Fruit fly (Drosophila melanogaster): Measurements from ENCODE around the gene beat-IIb.

DNA sequence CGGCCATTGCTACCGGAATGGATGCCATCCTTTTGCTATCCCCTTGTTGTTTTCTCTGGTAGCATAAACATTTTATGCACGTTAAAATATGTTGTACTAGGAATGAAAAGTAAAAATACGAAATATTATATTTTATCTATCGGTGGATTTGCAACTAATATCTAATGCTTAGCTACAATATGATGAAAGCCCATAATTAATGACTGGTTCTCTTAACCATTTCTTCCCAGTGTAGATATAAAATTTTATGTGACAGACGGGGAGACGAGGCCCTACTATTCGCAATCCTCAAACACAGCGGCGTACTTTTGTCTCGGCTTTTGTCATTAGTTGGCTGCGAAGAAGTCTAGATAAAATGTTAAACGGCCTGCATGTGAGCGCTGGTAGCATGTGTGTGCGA is 27.9 kb downstream of the beat-IIb start:
- TF ChIP-seq CG8301 (tag; optimal IDR thresholded peaks at IDR 0.05) (no peak), CG15710 (tag; optimal IDR thresholded peaks at IDR 0.05) (no peak), D1 (tag; optimal IDR thresholded peaks at IDR 0.05) (no peak), CG13204 (GFP tag; optimal IDR thresholded peaks at IDR 0.05) (no peak), CG34367 (tag; optimal IDR thresholded peaks at IDR 0.05) (no peak), CG9948 (tag; optimal IDR thresholded peaks at IDR 0.05) (no peak)
